Fruit fly (Drosophila melanogaster) whole organism, embryonic: ENCODE data around the gene Cep135.

Experiments
- Adf1 ChIP-seq: fragments of 200-800 bp; sonication (Bioruptor generic); IDR thresholded peaks from 2 replicates; pipeline ENCODE4 v1.3.6; 2022; ENCODE audit warnings: missing biosample characterization, missing genetic modification characterization
- Aef1 ChIP-seq: fragments of 200-800 bp; sonication (Bioruptor generic); IDR thresholded peaks from 3 replicates; pipeline ENCODE4 v1.3.6; 2022; ENCODE audit warnings: missing biosample characterization, missing genetic modification characterization
- Antp ChIP-seq: fragments of 200-800 bp; sonication (Bioruptor generic); optimal IDR thresholded peaks from 3 replicates; lab custom pipeline; 2016; ENCODE audit warnings: missing biosample characterization, missing genetic modification characterization
- B-H1 ChIP-seq: fragments of 200-800 bp; sonication (Bioruptor generic); IDR thresholded peaks from 3 replicates; pipeline ENCODE4 v1.3.6; 2022; ENCODE audit warnings: missing biosample characterization, missing genetic modification characterization
- Bdp1 ChIP-seq: fragments of 200-800 bp; sonication (Bioruptor generic); optimal IDR thresholded peaks from 3 replicates; lab custom pipeline; 2016; ENCODE audit warnings: missing biosample characterization, missing genetic modification characterization
- CG10147 ChIP-seq: fragments of 200-800 bp; sonication (Bioruptor generic); optimal IDR thresholded peaks from 2 replicates; lab custom pipeline; 2019; ENCODE audit warnings: missing biosample characterization, mild to moderate bottlenecking, missing genetic modification characterization, moderate library complexity
- CG10209 ChIP-seq: fragments of 200-800 bp; sonication (Bioruptor generic); optimal IDR thresholded peaks from 3 replicates; lab custom pipeline; 2017; ENCODE audit warnings: missing biosample characterization, mild to moderate bottlenecking, missing genetic modification characterization, missing genetic modification reagents
- CG12071 ChIP-seq: fragments of 200-800 bp; sonication (Bioruptor generic); optimal IDR thresholded peaks from 3 replicates; lab custom pipeline; 2018; ENCODE audit warnings: missing biosample characterization, mild to moderate bottlenecking, missing genetic modification characterization
- CG14441 ChIP-seq: fragments of 200-800 bp; sonication (Bioruptor generic); IDR thresholded peaks from 2 replicates; pipeline ENCODE4 v1.3.6; 2022; ENCODE audit warnings: missing biosample characterization, missing genetic modification characterization
- CG16779 ChIP-seq: fragments of 200-800 bp; sonication (Bioruptor generic); IDR thresholded peaks from 2 replicates; pipeline ENCODE4 v1.3.6; 2022; ENCODE audit warnings: missing biosample characterization, missing genetic modification characterization
- CG17328 ChIP-seq: fragments of 200-800 bp; sonication (Bioruptor generic); IDR thresholded peaks from 2 replicates; pipeline ENCODE4 v1.3.6; 2022; ENCODE audit warnings: missing biosample characterization, missing genetic modification characterization
- CG18476 ChIP-seq: fragments of 200-800 bp; sonication (Bioruptor generic); optimal IDR thresholded peaks from 2 replicates; lab custom pipeline; 2016; ENCODE audit warnings: missing biosample characterization, mild to moderate bottlenecking, missing genetic modification characterization
- CG2199 ChIP-seq: fragments of 200-800 bp; sonication (Bioruptor generic); IDR thresholded peaks from 3 replicates; pipeline ENCODE4 v1.3.6; 2022; ENCODE audit warnings: missing biosample characterization, missing genetic modification characterization
- CG31441 ChIP-seq: fragments of 200-800 bp; sonication (Bioruptor generic); IDR thresholded peaks from 2 replicates; pipeline ENCODE4 v1.3.6; 2022; ENCODE audit warnings: missing biosample characterization, missing genetic modification characterization
- CG3163 ChIP-seq: fragments of 200-800 bp; sonication (Bioruptor generic); optimal IDR thresholded peaks from 3 replicates; lab custom pipeline; 2016; ENCODE audit warnings: missing biosample characterization, missing genetic modification characterization
- CG32767 ChIP-seq: fragments of 200-800 bp; sonication (Bioruptor generic); IDR thresholded peaks from 2 replicates; pipeline ENCODE4 v1.3.6; 2022; ENCODE audit warnings: missing biosample characterization, missing genetic modification characterization
- CG4707 ChIP-seq: fragments of 200-800 bp; sonication (Bioruptor generic); optimal IDR thresholded peaks from 2 replicates; lab custom pipeline; 2018; ENCODE audit warnings: missing biosample characterization, mild to moderate bottlenecking, missing genetic modification characterization, moderate library complexity
- CG4730 ChIP-seq: fragments of 200-800 bp; sonication (Bioruptor generic); IDR thresholded peaks from 2 replicates; pipeline ENCODE4 v1.3.6; 2022; ENCODE audit warnings: missing biosample characterization, missing genetic modification characterization
- CG6175 ChIP-seq: fragments of 200-800 bp; sonication (Bioruptor generic); IDR thresholded peaks from 3 replicates; pipeline ENCODE4 v1.3.6; 2022; ENCODE audit warnings: missing biosample characterization, missing genetic modification characterization
- CG6254 ChIP-seq: fragments of 200-800 bp; sonication (Bioruptor generic); optimal IDR thresholded peaks from 3 replicates; lab custom pipeline; 2017; ENCODE audit warnings: mild to moderate bottlenecking, missing biosample characterization, missing genetic modification reagents, missing genetic modification characterization
- CG6813 ChIP-seq: fragments of 200-800 bp; sonication (Bioruptor generic); optimal IDR thresholded peaks from 2 replicates; lab custom pipeline; 2017; ENCODE audit warnings: missing biosample characterization, missing genetic modification characterization, mild to moderate bottlenecking, moderate library complexity, missing genetic modification reagents
- CG9215 ChIP-seq: fragments of 200-800 bp; sonication (Bioruptor generic); IDR thresholded peaks from 2 replicates; pipeline ENCODE4 v1.3.6; 2022; ENCODE audit warnings: missing biosample characterization, missing genetic modification characterization
- CG9817 ChIP-seq: fragments of 200-800 bp; sonication (Bioruptor generic); optimal IDR thresholded peaks from 2 replicates; lab custom pipeline; 2018; ENCODE audit warnings: missing biosample characterization, mild to moderate bottlenecking, missing genetic modification characterization, moderate library complexity
- Chrac-16 ChIP-seq: fragments of 200-800 bp; sonication (Bioruptor generic); optimal IDR thresholded peaks from 3 replicates; lab custom pipeline; 2016; ENCODE audit warnings: missing biosample characterization, missing genetic modification characterization
- D19A ChIP-seq: fragments of 200-800 bp; optimal IDR thresholded peaks from 3 replicates; lab custom pipeline; 2019; ENCODE audit warnings: missing biosample characterization, mild to moderate bottlenecking, missing genetic modification characterization, moderate library complexity
- Med ChIP-seq: fragments of 200-800 bp; sonication (Bioruptor generic); peaks from one replicate; lab custom pipeline; 2016; ENCODE audit warnings: missing biosample characterization, missing genetic modification characterization, mild to moderate bottlenecking, inconsistent platforms, moderate library complexity
- Poxn ChIP-seq: fragments of 200-800 bp; sonication (Bioruptor generic); IDR thresholded peaks from 2 replicates; pipeline ENCODE4 v1.3.6; 2022; ENCODE audit warnings: missing biosample characterization, missing genetic modification characterization
- Rfx ChIP-seq: fragments of 200-800 bp; sonication (Bioruptor generic); IDR thresholded peaks from 2 replicates; pipeline ENCODE4 v1.3.6; 2022; ENCODE audit warnings: missing biosample characterization, missing genetic modification characterization
- Sin3A ChIP-seq: fragments of >200 bp; optimal IDR thresholded peaks from 2 replicates; lab custom pipeline; 2018
- Sox102F ChIP-seq: fragments of 200-800 bp; sonication (Bioruptor generic); optimal IDR thresholded peaks from 2 replicates; lab custom pipeline; 2018; ENCODE audit warnings: missing biosample characterization, mild to moderate bottlenecking, missing genetic modification characterization, moderate library complexity
- Stat92E ChIP-seq, 3 experiments: fragments of >200 bp in 2 of 3; fragments of 200-800 bp in 1 of 3; sonication (Bioruptor generic) in 1 of 3; optimal IDR thresholded peaks; 2 replicates each; lab custom pipeline; 2017 to 2019; ENCODE audit warnings: missing biosample characterization in 3 of 3, missing genetic modification characterization in 3 of 3, mild to moderate bottlenecking in 1 of 3, moderate library complexity in 1 of 3
- ac ChIP-seq: fragments of 200-800 bp; sonication (Bioruptor generic); optimal IDR thresholded peaks from 3 replicates; lab custom pipeline; 2017; ENCODE audit warnings: missing biosample characterization, mild to moderate bottlenecking, missing genetic modification characterization
- bowl ChIP-seq: fragments of 200-800 bp; sonication (Bioruptor generic); IDR thresholded peaks from 2 replicates; pipeline ENCODE4 v1.3.6; 2022; ENCODE audit warnings: missing biosample characterization, missing genetic modification characterization
- dm ChIP-seq: fragments of 200-800 bp; sonication (Bioruptor generic); optimal IDR thresholded peaks from 3 replicates; lab custom pipeline; 2016; ENCODE audit warnings: missing biosample characterization, missing genetic modification characterization
- esg ChIP-seq: fragments of 200-800 bp; sonication (Bioruptor generic); conservative IDR thresholded peaks from 2 replicates; pipeline ENCODE4 v1.3.6; 2022; ENCODE audit warnings: missing biosample characterization, missing genetic modification characterization
- gce ChIP-seq: fragments of 200-800 bp; sonication (Bioruptor generic); IDR thresholded peaks from 3 replicates; pipeline ENCODE4 v1.3.6; 2022; ENCODE audit warnings: missing biosample characterization, missing genetic modification characterization
- hth ChIP-seq: fragments of >200 bp; optimal IDR thresholded peaks from 2 replicates; lab custom pipeline; 2017; ENCODE audit warnings: inconsistent platforms
- inv ChIP-seq: fragments of 200-800 bp; sonication (Bioruptor generic); IDR thresholded peaks from 2 replicates; pipeline ENCODE4 v1.3.6; 2022; ENCODE audit warnings: missing biosample characterization, missing genetic modification characterization; ENCODE audit not compliant: partially characterized antibody
- lilli ChIP-seq: fragments of 200-800 bp; sonication (Bioruptor generic); optimal IDR thresholded peaks from 3 replicates; lab custom pipeline; 2016; ENCODE audit warnings: missing biosample characterization, missing genetic modification characterization
- mirr ChIP-seq: fragments of 200-800 bp; sonication (Bioruptor generic); optimal IDR thresholded peaks from 3 replicates; lab custom pipeline; 2018; ENCODE audit warnings: missing biosample characterization, mild to moderate bottlenecking, missing genetic modification characterization
- nom ChIP-seq: fragments of 200-800 bp; sonication (Bioruptor generic); optimal IDR thresholded peaks from 2 replicates; lab custom pipeline; 2017; ENCODE audit warnings: missing biosample characterization, missing genetic modification characterization, mild to moderate bottlenecking, moderate library complexity, missing genetic modification reagents
- peb ChIP-seq: fragments of 200-800 bp; sonication (Bioruptor generic); IDR thresholded peaks from 2 replicates; pipeline ENCODE4 v1.3.6; 2022; ENCODE audit warnings: missing biosample characterization, missing genetic modification characterization
- row ChIP-seq: fragments of 200-800 bp; sonication (Bioruptor generic); IDR thresholded peaks from 3 replicates; pipeline ENCODE4 v1.3.6; 2022; ENCODE audit warnings: missing biosample characterization, missing genetic modification characterization
- schlank ChIP-seq: fragments of 200-800 bp; sonication (Bioruptor generic); optimal IDR thresholded peaks from 2 replicates; lab custom pipeline; 2018; ENCODE audit warnings: missing biosample characterization, mild to moderate bottlenecking, missing genetic modification characterization
- scrt ChIP-seq: fragments of 200-800 bp; sonication (Bioruptor generic); optimal IDR thresholded peaks from 2 replicates; lab custom pipeline; 2018; ENCODE audit warnings: missing biosample characterization, mild to moderate bottlenecking, missing genetic modification characterization, moderate library complexity
- slbo ChIP-seq: fragments of 200-800 bp; sonication (Bioruptor generic); IDR thresholded peaks from 2 replicates; pipeline ENCODE4 v1.3.6; 2022; ENCODE audit warnings: missing biosample characterization, missing genetic modification characterization
- sug ChIP-seq: fragments of 200-800 bp; optimal IDR thresholded peaks from 2 replicates; lab custom pipeline; 2019; ENCODE audit warnings: missing biosample characterization, mild to moderate bottlenecking, missing genetic modification characterization, moderate library complexity
- trh ChIP-seq: fragments of 200-800 bp; sonication (Bioruptor generic); optimal IDR thresholded peaks from 2 replicates; lab custom pipeline; 2016; ENCODE audit warnings: missing biosample characterization, missing genetic modification characterization
- yki ChIP-seq: fragments of >200 bp; optimal IDR thresholded peaks from 3 replicates; lab custom pipeline; 2018
- z ChIP-seq: fragments of 200-800 bp; sonication (Bioruptor generic); IDR thresholded peaks from 3 replicates; pipeline ENCODE4 v1.3.6; 2022; ENCODE audit warnings: missing biosample characterization, missing genetic modification characterization

Gene Cep135

DNA sequence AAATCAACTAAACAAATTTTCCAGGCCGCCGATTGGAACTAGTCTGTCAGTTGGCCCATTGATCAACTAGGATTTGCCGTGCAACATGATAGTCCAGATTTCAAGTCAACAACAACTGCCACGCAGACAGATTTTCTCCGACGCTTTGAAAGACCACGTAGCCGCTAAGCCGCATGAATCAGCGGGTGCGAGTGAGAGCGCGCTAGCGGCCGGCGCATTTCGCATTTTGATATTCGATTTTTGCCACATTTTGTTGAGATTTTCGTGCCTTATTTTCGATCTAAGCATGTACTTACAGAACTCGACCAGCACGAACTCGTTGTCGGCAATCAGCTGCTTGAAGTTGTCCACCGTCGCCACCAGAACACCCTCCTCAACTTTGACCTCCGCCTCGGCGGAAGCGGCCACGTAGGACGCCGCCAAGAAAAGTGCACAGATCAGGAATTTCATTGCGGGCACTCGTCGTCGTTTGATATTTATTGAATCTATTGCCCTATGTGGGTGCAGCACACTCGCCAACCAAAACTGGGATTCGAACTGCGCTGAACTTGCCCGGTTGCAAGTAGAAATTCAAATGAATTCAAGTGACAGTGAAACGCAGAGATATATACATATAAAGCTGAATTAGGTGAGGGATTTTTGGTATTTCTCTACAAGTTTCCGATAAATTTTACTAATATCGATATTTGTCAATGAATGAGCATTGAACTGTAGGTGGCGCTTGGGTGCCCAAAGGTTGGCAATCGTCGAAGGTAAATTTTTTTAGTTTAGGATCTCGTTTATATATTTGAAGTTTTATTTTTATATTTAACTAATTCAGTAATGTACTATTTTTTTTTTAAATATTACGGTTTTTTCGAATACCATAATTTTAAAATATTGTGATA, 25.7 kb downstream of the Cep135 start, which contains the start of gene Pdi (continued):
- TF ChIP-seq CG4707 (peak; percentile 25), CG32767 (GFP tag; lab: Robert Waterston, UW) (peak; percentile 70), inv (peak; percentile 58; the same call in 1 of the 2 replicates), row (peak; percentile 40; the same call in 1 of the 3 replicates), slbo (GFP tag; lab: Robert Waterston, UW) (no peak), CG9215 (GFP tag; lab: Robert Waterston, UW) (no peak), Sin3A (lab: Kevin White, UChicago) (peak; percentile 43), yki (lab: Kevin White, UChicago) (no peak), esg (GFP tag; lab: Robert Waterston, UW) (no peak), D19A (tag; lab: Kevin White, UChicago) (peak; percentile 45), CG17328 (GFP tag; lab: Robert Waterston, UW) (no peak), lilli (GFP tag; lab: Kevin White, UChicago) (peak; percentile 52), Med (peak; percentile 91), CG10147 (no peak), gce (GFP tag; lab: Robert Waterston, UW) (0 out of 3 replicates have a peak, but pooled peaks have one; percentile 1), CG4730 (GFP tag; lab: Robert Waterston, UW) (no peak), CG31441 (GFP tag; lab: Robert Waterston, UW) (0 out of 2 replicates have a peak, but pooled peaks have one; percentile 25), dm (GFP tag; lab: Kevin White, UChicago) (peak; percentile 33), CG3163 (GFP tag; lab: Kevin White, UChicago) (no peak), CG16779 (GFP tag; lab: Robert Waterston, UW) (no peak), Poxn (GFP tag; lab: Robert Waterston, UW) (no peak), Aef1 (GFP tag; lab: Robert Waterston, UW) (no peak), CG18476 (no peak), nom (peak; percentile 53), CG6254 (GFP tag; lab: Kevin White, UChicago) (no peak), schlank (tag; lab: Kevin White, UChicago) (no peak), hth (lab: Kevin White, UChicago) (no peak), B-H1 (no peak), Adf1 (GFP tag; lab: Robert Waterston, UW) (0 out of 2 replicates have a peak, but pooled peaks have one; percentile 7), CG2199 (GFP tag; lab: Robert Waterston, UW) (peak; percentile 78; the same call in 2 of the 3 replicates), Chrac-16 (no peak), Sox102F (GFP tag; lab: Kevin White, UChicago) (no peak), Bdp1 (GFP tag; lab: Kevin White, UChicago) (no peak), CG9817 (tag; lab: Kevin White, UChicago) (no peak), bowl (GFP tag; lab: Robert Waterston, UW) (no peak), scrt (GFP tag; lab: Kevin White, UChicago) (peak; percentile 0), Antp (GFP tag; lab: Kevin White, UChicago) (no peak), peb (no peak), Stat92E (GFP tag; optimal IDR thresholded peaks at IDR 0.05; lab: Kevin White, UChicago) (peak in 1 of 3 experiments; percentile 90), CG14441 (GFP tag; lab: Robert Waterston, UW) (no peak), Rfx (GFP tag; lab: Robert Waterston, UW) (peak; percentile 59), ac (GFP tag; lab: Kevin White, UChicago) (peak; percentile 5), mirr (GFP tag; lab: Kevin White, UChicago) (no peak), CG12071 (GFP tag; lab: Kevin White, UChicago) (no peak), CG10209 (GFP tag; lab: Kevin White, UChicago) (no peak), trh (peak; percentile 1), CG6813 (no peak), z (GFP tag; lab: Robert Waterston, UW) (no peak), sug (tag; lab: Kevin White, UChicago) (peak; percentile 50), CG6175 (no peak)
